Fruit fly (Drosophila melanogaster) whole organism, embryonic: Measurements from ENCODE around the gene SerRS-m.

Experiments used
- Antp ChIP-seq: fragments of 200-800 bp; sonication (Bioruptor generic); optimal IDR thresholded peaks from 3 replicates; lab custom pipeline; 2016; ENCODE audit warnings: missing biosample characterization, missing genetic modification characterization
- Asciz ChIP-seq: fragments of 200-800 bp; sonication (Bioruptor generic); optimal IDR thresholded peaks from 2 replicates; lab custom pipeline; 2017; ENCODE audit warnings: missing biosample characterization, mild to moderate bottlenecking, missing genetic modification characterization, missing genetic modification reagents
- CG10209 ChIP-seq: fragments of 200-800 bp; sonication (Bioruptor generic); optimal IDR thresholded peaks from 3 replicates; lab custom pipeline; 2017; ENCODE audit warnings: missing biosample characterization, mild to moderate bottlenecking, missing genetic modification characterization, missing genetic modification reagents
- CG10431 ChIP-seq: fragments of 200-800 bp; sonication (Bioruptor generic); optimal IDR thresholded peaks from 3 replicates; lab custom pipeline; 2018; ENCODE audit warnings: missing biosample characterization, mild to moderate bottlenecking, missing genetic modification characterization
- CG12104 ChIP-seq: fragments of 200-800 bp; sonication (Bioruptor generic); optimal IDR thresholded peaks from 3 replicates; lab custom pipeline; 2016; ENCODE audit warnings: missing biosample characterization, missing genetic modification characterization
- CG12236 ChIP-seq: fragments of 200-800 bp; sonication (Bioruptor generic); optimal IDR thresholded peaks from 2 replicates; lab custom pipeline; 2016; ENCODE audit warnings: missing biosample characterization, missing genetic modification characterization
- CG12391 ChIP-seq: fragments of 200-800 bp; sonication (Bioruptor generic); optimal IDR thresholded peaks from 3 replicates; lab custom pipeline; 2018; ENCODE audit warnings: missing biosample characterization, mild to moderate bottlenecking, missing genetic modification characterization, moderate library complexity
- CG14441 ChIP-seq: fragments of 200-800 bp; sonication (Bioruptor generic); IDR thresholded peaks from 2 replicates; pipeline ENCODE4 v1.3.6; 2022; ENCODE audit warnings: missing biosample characterization, missing genetic modification characterization
- CG15601 ChIP-seq: fragments of 200-800 bp; sonication (Bioruptor generic); optimal IDR thresholded peaks from 3 replicates; lab custom pipeline; 2019; ENCODE audit warnings: missing biosample characterization, mild to moderate bottlenecking, missing genetic modification characterization, moderate library complexity
- CG2712 ChIP-seq: fragments of 200-800 bp; optimal IDR thresholded peaks from 3 replicates; lab custom pipeline; 2019; ENCODE audit warnings: missing biosample characterization, mild to moderate bottlenecking, missing genetic modification characterization, moderate library complexity
- CG31365 ChIP-seq: fragments of 200-800 bp; sonication (Bioruptor generic); optimal IDR thresholded peaks from 2 replicates; lab custom pipeline; 2018; ENCODE audit warnings: missing biosample characterization, mild to moderate bottlenecking, missing genetic modification characterization
- CG33213 ChIP-seq: fragments of 200-800 bp; sonication (Bioruptor generic); optimal IDR thresholded peaks from 3 replicates; lab custom pipeline; 2016; ENCODE audit warnings: missing biosample characterization, missing genetic modification characterization
- CG3995 ChIP-seq: fragments of 200-800 bp; sonication (Bioruptor generic); optimal IDR thresholded peaks from 3 replicates; lab custom pipeline; 2016; ENCODE audit warnings: missing biosample characterization, missing genetic modification characterization
- CG4328 ChIP-seq: fragments of 200-800 bp; sonication (Bioruptor generic); optimal IDR thresholded peaks from 3 replicates; lab custom pipeline; 2017; ENCODE audit warnings: missing biosample characterization, missing genetic modification reagents, missing genetic modification characterization
- CG6175 ChIP-seq: fragments of 200-800 bp; sonication (Bioruptor generic); IDR thresholded peaks from 3 replicates; pipeline ENCODE4 v1.3.6; 2022; ENCODE audit warnings: missing biosample characterization, missing genetic modification characterization
- CG6765 ChIP-seq: fragments of 200-800 bp; sonication (Bioruptor generic); optimal IDR thresholded peaks from 3 replicates; lab custom pipeline; 2017; ENCODE audit warnings: missing biosample characterization, mild to moderate bottlenecking, missing genetic modification characterization
- CG7357 ChIP-seq: fragments of 200-800 bp; sonication (Bioruptor generic); IDR thresholded peaks from 3 replicates; pipeline ENCODE4 v1.3.6; 2022; ENCODE audit warnings: missing biosample characterization, missing genetic modification characterization
- CG7839 ChIP-seq: fragments of 200-800 bp; sonication (Bioruptor generic); optimal IDR thresholded peaks from 3 replicates; lab custom pipeline; 2018; ENCODE audit warnings: missing biosample characterization, mild to moderate bottlenecking, missing genetic modification characterization, moderate library complexity
- CG7928 ChIP-seq: fragments of 200-800 bp; sonication (Bioruptor generic); optimal IDR thresholded peaks from 2 replicates; lab custom pipeline; 2017; ENCODE audit warnings: missing biosample characterization, mild to moderate bottlenecking, missing genetic modification characterization
- CG8290 ChIP-seq, 3 experiments: fragments of 200-800 bp; sonication (Bioruptor generic); optimal IDR thresholded peaks; 2 replicates each; lab custom pipeline; 2016 to 2019; ENCODE audit warnings: missing biosample characterization in 3 of 3, missing genetic modification characterization in 3 of 3, mild to moderate bottlenecking in 2 of 3, moderate library complexity in 1 of 3
- CG8388 ChIP-seq: fragments of 200-800 bp; sonication (Bioruptor generic); optimal IDR thresholded peaks from 2 replicates; lab custom pipeline; 2019; ENCODE audit warnings: missing biosample characterization, mild to moderate bottlenecking, missing genetic modification characterization, moderate library complexity
- CHES-1-like ChIP-seq: fragments of 200-800 bp; sonication (Bioruptor generic); optimal IDR thresholded peaks from 2 replicates; lab custom pipeline; 2016; ENCODE audit warnings: missing biosample characterization, missing genetic modification characterization
- CkIIα-i1 ChIP-seq: fragments of 200-800 bp; sonication (Bioruptor generic); IDR thresholded peaks from 2 replicates; pipeline ENCODE4 v1.3.6; 2022; ENCODE audit warnings: missing biosample characterization, missing genetic modification characterization
- Deaf1 ChIP-seq: fragments of 200-800 bp; optimal IDR thresholded peaks from 3 replicates; lab custom pipeline; 2019; ENCODE audit warnings: missing biosample characterization, mild to moderate bottlenecking, missing genetic modification characterization, moderate library complexity
- Doc2 ChIP-seq: fragments of 200-800 bp; sonication (Bioruptor generic); IDR thresholded peaks from 2 replicates; pipeline ENCODE4 v1.3.6; 2022; ENCODE audit warnings: missing biosample characterization, missing genetic modification characterization
- HLHmδ ChIP-seq: fragments of 200-800 bp; sonication (Bioruptor generic); optimal IDR thresholded peaks from 2 replicates; lab custom pipeline; 2018; ENCODE audit warnings: missing biosample characterization, mild to moderate bottlenecking, missing genetic modification characterization, moderate library complexity
- Hr3 ChIP-seq: fragments of 200-800 bp; sonication (Bioruptor generic); optimal IDR thresholded peaks from 3 replicates; lab custom pipeline; 2016; ENCODE audit warnings: missing biosample characterization, missing genetic modification characterization
- Kr ChIP-seq: fragments of 200-800 bp; sonication (Bioruptor generic); optimal IDR thresholded peaks from 2 replicates; lab custom pipeline; 2017; ENCODE audit warnings: missing biosample characterization, mild to moderate bottlenecking, missing genetic modification characterization
- Lpt ChIP-seq: fragments of >200 bp; optimal IDR thresholded peaks from 2 replicates; lab custom pipeline; 2018; ENCODE audit warnings: missing biosample characterization, missing genetic modification characterization
- NC2α ChIP-seq: fragments of 200-800 bp; sonication (Bioruptor generic); optimal IDR thresholded peaks from 2 replicates; lab custom pipeline; 2016; ENCODE audit warnings: missing biosample characterization, missing genetic modification characterization
- Nf-YB ChIP-seq: fragments of 200-800 bp; sonication (Bioruptor generic); optimal IDR thresholded peaks from 3 replicates; lab custom pipeline; 2019; ENCODE audit warnings: missing biosample characterization, mild to moderate bottlenecking, missing genetic modification characterization, moderate library complexity
- Optix ChIP-seq: fragments of 200-800 bp; sonication (Bioruptor generic); IDR thresholded peaks from 3 replicates; pipeline ENCODE4 v1.3.6; 2022; ENCODE audit warnings: missing biosample characterization, missing genetic modification characterization
- Sox102F ChIP-seq: fragments of 200-800 bp; sonication (Bioruptor generic); optimal IDR thresholded peaks from 2 replicates; lab custom pipeline; 2018; ENCODE audit warnings: missing biosample characterization, mild to moderate bottlenecking, missing genetic modification characterization, moderate library complexity
- ab ChIP-seq: fragments of 200-800 bp; sonication (Bioruptor generic); optimal IDR thresholded peaks from 2 replicates; lab custom pipeline; 2016; ENCODE audit warnings: missing biosample characterization, missing genetic modification characterization
- ap ChIP-seq: fragments of 200-800 bp; sonication (Bioruptor generic); IDR thresholded peaks from 2 replicates; pipeline ENCODE4 v1.3.6; 2022; ENCODE audit warnings: missing biosample characterization, missing genetic modification characterization
- corto ChIP-seq: fragments of 200-800 bp; sonication (Bioruptor generic); optimal IDR thresholded peaks from 2 replicates; lab custom pipeline; 2016; ENCODE audit warnings: missing biosample characterization, mild to moderate bottlenecking, missing genetic modification characterization, moderate library complexity
- crp ChIP-seq, 2 experiments: fragments of 200-800 bp; sonication (Bioruptor generic); optimal IDR thresholded peaks; 2 replicates in 1 of 2; 3 replicates in 1 of 2; lab custom pipeline; 2017; ENCODE audit warnings: missing biosample characterization in 2 of 2, missing genetic modification characterization in 2 of 2, mild to moderate bottlenecking in 1 of 2, moderate library complexity in 1 of 2
- dmrt99B ChIP-seq: fragments of 200-800 bp; sonication (Bioruptor generic); optimal IDR thresholded peaks from 2 replicates; lab custom pipeline; 2018; ENCODE audit warnings: missing biosample characterization, mild to moderate bottlenecking, missing genetic modification characterization, moderate library complexity
- her ChIP-seq: fragments of 200-800 bp; sonication (Bioruptor generic); optimal IDR thresholded peaks from 2 replicates; lab custom pipeline; 2016; ENCODE audit warnings: missing biosample characterization, missing genetic modification characterization
- jigr1 ChIP-seq: fragments of 200-800 bp; sonication (Bioruptor generic); IDR thresholded peaks from 3 replicates; pipeline ENCODE4 v1.3.6; 2022; ENCODE audit warnings: missing biosample characterization, missing genetic modification characterization
- lola ChIP-seq, 3 experiments: fragments of >200 bp in 2 of 3; fragments of 200-800 bp in 1 of 3; sonication (Bioruptor generic) in 1 of 3; optimal IDR thresholded peaks; 2 replicates each; lab custom pipeline; 2017 to 2019; ENCODE audit warnings: missing biosample characterization in 3 of 3, missing genetic modification characterization in 3 of 3, mild to moderate bottlenecking in 1 of 3, moderate library complexity in 1 of 3
- p53 ChIP-seq: fragments of 200-800 bp; sonication (Bioruptor generic); optimal IDR thresholded peaks from 2 replicates; lab custom pipeline; 2016; ENCODE audit warnings: missing biosample characterization, missing genetic modification characterization
- pzg ChIP-seq: fragments of 200-800 bp; sonication (Bioruptor generic); optimal IDR thresholded peaks from 3 replicates; lab custom pipeline; 2018; ENCODE audit warnings: missing biosample characterization, mild to moderate bottlenecking, missing genetic modification characterization, moderate library complexity
- row ChIP-seq: fragments of 200-800 bp; sonication (Bioruptor generic); IDR thresholded peaks from 3 replicates; pipeline ENCODE4 v1.3.6; 2022; ENCODE audit warnings: missing biosample characterization, missing genetic modification characterization
- trem ChIP-seq: fragments of 200-800 bp; optimal IDR thresholded peaks from 3 replicates; lab custom pipeline; 2019; ENCODE audit warnings: missing biosample characterization, mild to moderate bottlenecking, missing genetic modification characterization, moderate library complexity
- tup ChIP-seq: fragments of 200-800 bp; sonication (Bioruptor generic); optimal IDR thresholded peaks from 2 replicates; lab custom pipeline; 2016; ENCODE audit warnings: missing biosample characterization, mild to moderate bottlenecking, missing genetic modification characterization, moderate library complexity
- zen ChIP-seq: fragments of 200-800 bp; sonication (Bioruptor generic); optimal IDR thresholded peaks from 3 replicates; lab custom pipeline; 2018; ENCODE audit warnings: missing biosample characterization, mild to moderate bottlenecking, missing genetic modification characterization, moderate library complexity
- zf30C ChIP-seq: fragments of 200-800 bp; sonication (Bioruptor generic); optimal IDR thresholded peaks from 3 replicates; lab custom pipeline; 2018; ENCODE audit warnings: missing biosample characterization, mild to moderate bottlenecking, missing genetic modification characterization

The SerRS-m gene

dm6 chr3R:15356645-15357431 lies 16.4 kb downstream of the SerRS-m start, which contains the start of the genes Atg4b and Hibch (continued):
- peak; percentile 46 for TF ChIP-seq CG10431 (GFP tag; lab: Kevin White, UChicago)
- peak; percentile 91 for TF ChIP-seq zen
- peak; percentile 55 for TF ChIP-seq CG7928 (GFP tag; lab: Kevin White, UChicago)
- TF ChIP-seq row, result peak; percentile 97
- TF ChIP-seq dmrt99B (tag; lab: Kevin White, UChicago), result no peak
- no peak for TF ChIP-seq Sox102F (GFP tag; lab: Kevin White, UChicago)
- TF ChIP-seq CkIIα-i1 (GFP tag; lab: Robert Waterston, UW), result no peak
- peak; percentile 84 for TF ChIP-seq Hr3
- TF ChIP-seq lola (GFP tag; optimal IDR thresholded peaks at IDR 0.05; lab: Kevin White, UChicago), result peak in 1 of 3 experiments; percentile 86
- TF ChIP-seq CG33213 (GFP tag; lab: Kevin White, UChicago), result no peak
- TF ChIP-seq CG12236, result no peak
- TF ChIP-seq CG8388 (GFP tag; lab: Kevin White, UChicago), result peak; percentile 76
- TF ChIP-seq CG10209, result peak; percentile 85
- peak; percentile 53; the same call in 1 of the 2 replicates for TF ChIP-seq ap
- TF ChIP-seq tup (GFP tag; lab: Kevin White, UChicago), result peak; percentile 11
- no peak for TF ChIP-seq ab
- TF ChIP-seq corto (GFP tag; lab: Kevin White, UChicago), result no peak
- TF ChIP-seq CG3995, result peak; percentile 57
- TF ChIP-seq pzg (GFP tag; lab: Kevin White, UChicago), result peak; percentile 47
- peak; percentile 5 for TF ChIP-seq CHES-1-like
- peak; percentile 68 for TF ChIP-seq CG7357 (GFP tag; lab: Robert Waterston, UW)
- TF ChIP-seq CG8290 (GFP tag; optimal IDR thresholded peaks at IDR 0.05; lab: Kevin White, UChicago), result no peak
- peak; percentile 48 to 54 for TF ChIP-seq CG8290 (tag; optimal IDR thresholded peaks at IDR 0.05; lab: Kevin White, UChicago)
- no peak for TF ChIP-seq Kr (GFP tag; lab: Kevin White, UChicago)
- TF ChIP-seq Deaf1 (tag; lab: Kevin White, UChicago), result no peak
- peak; percentile 90 for TF ChIP-seq CG12391 (tag; lab: Kevin White, UChicago)
- TF ChIP-seq CG6765, result peak; percentile 70
- no peak for TF ChIP-seq Asciz (GFP tag; lab: Kevin White, UChicago)
- peak; percentile 89 for TF ChIP-seq CG7839 (tag; lab: Kevin White, UChicago)
- no peak for TF ChIP-seq Antp (GFP tag; lab: Kevin White, UChicago)
- no peak for TF ChIP-seq NC2α (GFP tag; lab: Kevin White, UChicago)
- peak; percentile 60; the same call in 2 of the 3 replicates for TF ChIP-seq CG6175 (GFP tag; lab: Robert Waterston, UW)
- TF ChIP-seq Optix (GFP tag; lab: Robert Waterston, UW), result no peak
- TF ChIP-seq Lpt (GFP tag; lab: Kevin White, UChicago), result no peak
- TF ChIP-seq zf30C (GFP tag; lab: Kevin White, UChicago), result no peak
- no peak for TF ChIP-seq HLHmδ (GFP tag; lab: Kevin White, UChicago)
- no peak for TF ChIP-seq p53 (GFP tag; lab: Kevin White, UChicago)
- peak; percentile 67 for TF ChIP-seq Nf-YB
- TF ChIP-seq CG14441 (GFP tag; lab: Robert Waterston, UW), result peak; percentile 78
- TF ChIP-seq CG12104, result peak; percentile 79
- TF ChIP-seq jigr1 (GFP tag; lab: Robert Waterston, UW), result peak; percentile 45; the same call in 1 of the 3 replicates
- TF ChIP-seq Doc2, result no peak
- TF ChIP-seq CG4328 (GFP tag; lab: Kevin White, UChicago), result peak; percentile 79
- TF ChIP-seq CG31365, result no peak
- TF ChIP-seq CG15601, result peak; percentile 79
- peak; percentile 92 for TF ChIP-seq CG2712 (tag; lab: Kevin White, UChicago)
- TF ChIP-seq her (GFP tag; lab: Kevin White, UChicago), result no peak
- TF ChIP-seq crp (GFP tag; optimal IDR thresholded peaks at IDR 0.05; lab: Kevin White, UChicago), result peak; percentile 48 to 91
- peak; percentile 87 for TF ChIP-seq trem (tag; lab: Kevin White, UChicago)
